Worm (Caenorhabditis elegans) whole organism, young adult: Measurements from ENCODE around the gene tbc-6.

Experiments used
- B0019.2 ChIP-seq: fragments of 200-800 bp; sonication (Bioruptor generic); conservative IDR thresholded peaks from 2 replicates; pipeline ENCODE4 v1.3.6; 2022; ENCODE audit warnings: missing genetic modification reagents, missing genetic modification characterization, missing compliant biosample characterization
- B0261.1 ChIP-seq: sonication (generic microtip); optimal IDR thresholded peaks from 2 replicates; lab custom pipeline; 2016; ENCODE audit warnings: mild to moderate bottlenecking, missing genetic modification characterization, moderate library complexity, missing compliant biosample characterization
- K11D2.4 ChIP-seq: fragments of 200-800 bp; sonication (Bioruptor generic); IDR thresholded peaks from 2 replicates; pipeline ENCODE4 v1.3.6; 2022; ENCODE audit warnings: missing genetic modification reagents, missing genetic modification characterization, missing compliant biosample characterization
- Y53G8AR.9 ChIP-seq: fragments of 200-800 bp; sonication (Bioruptor generic); conservative IDR thresholded peaks from 2 replicates; pipeline ENCODE4 v1.3.6; 2022; ENCODE audit warnings: missing genetic modification reagents, missing genetic modification characterization, missing compliant biosample characterization
- attf-3 ChIP-seq: fragments of 200-800 bp; sonication (Bioruptor generic); conservative IDR thresholded peaks from 2 replicates; pipeline ENCODE4 v1.3.6; 2022; ENCODE audit warnings: missing genetic modification reagents, missing genetic modification characterization, missing compliant biosample characterization
- dpl-1 ChIP-seq: fragments of 150-350 bp; optimal IDR thresholded peaks from 2 replicates; lab custom pipeline; 2014; ENCODE audit warnings: missing biosample characterization, missing genetic modification reagents, missing genetic modification characterization
- egrh-3 ChIP-seq: fragments of 200-800 bp; sonication (Bioruptor generic); IDR thresholded peaks from 2 replicates; pipeline ENCODE4 v1.3.6; 2022; ENCODE audit warnings: missing genetic modification reagents, missing genetic modification characterization, missing compliant biosample characterization
- lag-1 ChIP-seq: fragments of 200-800 bp; sonication (Bioruptor generic); IDR thresholded peaks from 2 replicates; pipeline ENCODE4 v1.3.6; 2022; ENCODE audit warnings: missing genetic modification reagents, missing genetic modification characterization, missing compliant biosample characterization
- madf-10 ChIP-seq: sonication (generic microtip); optimal IDR thresholded peaks from 2 replicates; lab custom pipeline; 2016; ENCODE audit warnings: mild to moderate bottlenecking, missing genetic modification characterization, missing compliant biosample characterization
- mel-28 ChIP-seq: sonication (generic microtip); optimal IDR thresholded peaks from 2 replicates; lab custom pipeline; 2016; ENCODE audit warnings: borderline replicate concordance, mild to moderate bottlenecking, missing genetic modification characterization, missing compliant biosample characterization
- nfya-1 ChIP-seq: sonication (generic microtip); optimal IDR thresholded peaks from 2 replicates; lab custom pipeline; 2017; ENCODE audit warnings: antibody characterized with exemption, missing compliant biosample characterization, missing genetic modification characterization, borderline replicate concordance; ENCODE audit not compliant: insufficient read depth
- sea-2 ChIP-seq: fragments of 200-800 bp; sonication (Bioruptor generic); IDR thresholded peaks from 2 replicates; pipeline ENCODE4 v1.3.6; 2022; ENCODE audit warnings: missing genetic modification characterization, missing compliant biosample characterization
- snpc-4 ChIP-seq, 5 experiments: fragments of 150-350 bp in 1 of 5; sonication (generic microtip) in 4 of 5; optimal IDR thresholded peaks; 2 replicates each; lab custom pipeline; 2014 to 2018; ENCODE audit warnings: missing genetic modification characterization in 5 of 5, missing biosample characterization in 3 of 5, antibody characterized with exemption in 2 of 5, mild to moderate bottlenecking in 2 of 5, missing compliant biosample characterization in 2 of 5, missing genotype in 2 of 5, moderate library complexity in 2 of 5, missing genetic modification reagents in 1 of 5

DNA sequence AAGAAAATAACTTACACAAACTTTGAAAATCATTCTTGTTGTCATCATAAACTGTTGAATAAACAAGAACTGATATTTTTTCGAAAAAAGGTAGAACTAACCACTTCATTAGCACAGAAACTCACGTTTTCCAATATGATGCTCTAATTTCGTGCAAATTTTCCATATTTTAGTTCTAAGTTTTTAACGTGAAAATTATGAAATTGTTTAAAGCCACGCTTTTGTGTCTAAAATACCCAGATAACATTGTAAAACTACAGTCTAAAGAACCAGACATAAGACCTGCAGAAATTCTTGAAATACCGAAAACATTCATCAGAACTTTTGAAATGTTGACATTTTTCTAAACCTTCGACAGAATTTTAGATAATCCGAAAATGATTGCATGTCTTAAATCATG is 40.8 kb upstream of the tbc-6 start, which contains the start of gene F31E8.5:
- TF ChIP-seq dpl-1 (GFP tag; lab: Kevin White, UChicago) = no peak
- TF ChIP-seq nfya-1 (tag; lab: Kevin White, UChicago) = no peak
- TF ChIP-seq B0261.1 (tag; lab: Kevin White, UChicago) = no peak
- no peak for TF ChIP-seq Y53G8AR.9
- TF ChIP-seq K11D2.4 (GFP tag; lab: Robert Waterston, UW) = no peak
- no peak for TF ChIP-seq lag-1 (GFP tag; lab: Robert Waterston, UW)
- no peak for TF ChIP-seq egrh-3 (GFP tag; lab: Robert Waterston, UW)
- no peak for TF ChIP-seq attf-3
- TF ChIP-seq mel-28 (tag; lab: Kevin White, UChicago) = no peak
- no peak for TF ChIP-seq sea-2 (GFP tag; lab: Robert Waterston, UW)
- TF ChIP-seq B0019.2 (GFP tag; lab: Robert Waterston, UW) = no peak
- no peak for TF ChIP-seq snpc-4 (GFP tag; optimal IDR thresholded peaks at IDR 0.05; lab: Kevin White, UChicago)
- no peak for TF ChIP-seq snpc-4 (tag; optimal IDR thresholded peaks at IDR 0.05; lab: Kevin White, UChicago)
- no peak for TF ChIP-seq madf-10 (tag; lab: Kevin White, UChicago)
